Worm (Caenorhabditis elegans): ENCODE data around the gene srb-6.
A peak's percentile ranks its signal among the peaks of the same experiment; 100 is the strongest.

DNA sequence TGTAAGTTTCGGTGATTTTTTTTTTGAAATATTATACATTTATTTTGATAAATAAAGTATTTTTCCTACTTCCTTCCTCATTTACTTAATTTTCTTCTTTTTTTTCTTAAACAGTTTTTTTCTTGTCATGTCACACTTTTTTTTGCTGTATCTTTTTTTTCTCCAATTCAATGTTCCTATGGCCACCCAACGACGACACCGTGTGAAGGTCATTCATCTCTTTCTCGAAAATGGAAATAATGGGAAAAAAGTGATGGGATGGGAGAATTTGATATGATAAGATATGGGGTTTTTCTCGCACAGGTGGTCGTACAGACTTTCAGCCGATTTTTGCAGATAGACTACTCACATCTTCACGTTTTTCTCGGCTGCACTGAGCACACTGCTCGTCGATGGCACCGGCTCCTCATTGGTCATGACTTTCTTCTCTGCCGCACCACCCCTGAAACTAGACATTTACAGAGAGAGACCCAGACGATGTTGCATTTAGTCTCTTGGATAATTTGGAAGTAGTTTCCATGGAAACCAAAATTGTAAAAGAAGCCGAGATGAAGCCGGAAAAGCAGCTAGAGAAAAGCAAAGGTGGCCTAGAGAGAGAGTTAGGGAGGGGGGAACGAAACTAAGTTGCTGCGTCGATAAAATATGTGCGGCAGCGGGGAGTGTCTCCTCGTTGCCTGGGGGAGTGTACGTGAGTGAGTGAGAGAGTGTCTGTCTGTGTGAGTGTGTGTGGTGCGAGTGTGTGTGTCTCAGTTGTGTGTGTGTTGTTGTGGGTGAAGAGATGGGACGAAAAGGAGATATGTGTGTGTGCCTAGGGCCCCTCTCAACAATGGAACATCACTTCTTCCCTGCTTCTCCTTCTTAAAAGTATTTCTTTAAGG lies 25.6 kb upstream of the srb-6 start, which contains the start of gene daf-19:
- TF ChIP-seq sox-4 (tag; optimal IDR thresholded peaks at IDR 0.05) = peak; percentile 78
- TF ChIP-seq npax-4 (tag; optimal IDR thresholded peaks at IDR 0.05) = no peak
- TF ChIP-seq tbx-7 (tag; optimal IDR thresholded peaks at IDR 0.05) = no peak
- peak; percentile 69 for TF ChIP-seq C38D4.7 (GFP tag; optimal IDR thresholded peaks at IDR 0.05)
- TF ChIP-seq nfya-1 (tag; optimal IDR thresholded peaks at IDR 0.05) = peak; percentile 79
